Worm (Caenorhabditis elegans): Measurements from ENCODE around the gene srh-69.
"Not testable (repeated sequence)": the region's sequence is repeated elsewhere in the genome, so short reads cannot be mapped to it uniquely, and the experiment has no call there.

ce11 chrII:12541670-12542080 is 27.2 kb upstream of the srh-69 start:
- TF ChIP-seq W03F9.2, him-1 (tag; optimal IDR thresholded peaks at IDR 0.05): not testable (repeated sequence)
- TF ChIP-seq dao-5 (tag; optimal IDR thresholded peaks at IDR 0.05): peak; percentile 64

Data from whole organism, L4/young adult.